Fruit fly (Drosophila melanogaster) whole organism, adult: ENCODE measurements around the gene CG6041.

Experiments used
- CG12768 ChIP-seq: fragments of 200-800 bp; sonication (Bioruptor generic); optimal IDR thresholded peaks from 2 replicates; lab custom pipeline; 2017; ENCODE audit warnings: missing biosample characterization, missing genetic modification characterization, mild to moderate bottlenecking, moderate library complexity, missing genetic modification reagents
- CG1620 ChIP-seq: fragments of 200-800 bp; sonication (Bioruptor generic); optimal IDR thresholded peaks from 2 replicates; lab custom pipeline; 2016; ENCODE audit warnings: missing biosample characterization, missing genetic modification characterization
- CG5204 ChIP-seq: fragments of 200-800 bp; sonication (Bioruptor generic); optimal IDR thresholded peaks from 2 replicates; lab custom pipeline; 2016; ENCODE audit warnings: missing biosample characterization, missing genetic modification characterization
- CG7045 ChIP-seq: fragments of 200-800 bp; sonication (Bioruptor generic); optimal IDR thresholded peaks from 2 replicates; lab custom pipeline; 2017; ENCODE audit warnings: missing biosample characterization, mild to moderate bottlenecking, missing genetic modification characterization
- CG7101 ChIP-seq: fragments of 200-800 bp; sonication (Bioruptor generic); optimal IDR thresholded peaks from 2 replicates; lab custom pipeline; 2018; ENCODE audit warnings: missing biosample characterization, mild to moderate bottlenecking, missing genetic modification characterization, moderate library complexity
- Clk ChIP-seq: fragments of 200-800 bp; sonication (Bioruptor generic); optimal IDR thresholded peaks from 2 replicates; lab custom pipeline; 2017; ENCODE audit warnings: missing biosample characterization, missing genetic modification characterization
- Crg-1 ChIP-seq: fragments of 200-800 bp; sonication (Bioruptor generic); optimal IDR thresholded peaks from 2 replicates; lab custom pipeline; 2016; ENCODE audit warnings: missing biosample characterization, missing genetic modification characterization
- Mnt ChIP-seq: fragments of 200-800 bp; sonication (Bioruptor generic); optimal IDR thresholded peaks from 2 replicates; lab custom pipeline; 2016; ENCODE audit warnings: missing biosample characterization, mild to moderate bottlenecking, missing genetic modification characterization
- bab1 ChIP-seq: fragments of 200-800 bp; sonication (Bioruptor generic); optimal IDR thresholded peaks from 3 replicates; lab custom pipeline; 2019; ENCODE audit warnings: missing biosample characterization, mild to moderate bottlenecking, missing genetic modification characterization, moderate library complexity
- cnc ChIP-seq, 2 experiments: fragments of >200 bp; optimal IDR thresholded peaks; 2 replicates each; lab custom pipeline; 2017
- kay ChIP-seq: fragments of 200-800 bp; sonication (Bioruptor generic); peaks from one replicate; lab custom pipeline; 2016; ENCODE audit warnings: missing biosample characterization, missing genetic modification characterization, borderline replicate concordance
- ovo ChIP-seq: fragments of 200-800 bp; sonication (Bioruptor generic); optimal IDR thresholded peaks from 2 replicates; lab custom pipeline; 2016; ENCODE audit warnings: missing biosample characterization, missing genetic modification characterization
- toe ChIP-seq: fragments of 200-800 bp; sonication (Bioruptor generic); optimal IDR thresholded peaks from 2 replicates; lab custom pipeline; 2016; ENCODE audit warnings: missing biosample characterization, missing genetic modification characterization

DNA sequence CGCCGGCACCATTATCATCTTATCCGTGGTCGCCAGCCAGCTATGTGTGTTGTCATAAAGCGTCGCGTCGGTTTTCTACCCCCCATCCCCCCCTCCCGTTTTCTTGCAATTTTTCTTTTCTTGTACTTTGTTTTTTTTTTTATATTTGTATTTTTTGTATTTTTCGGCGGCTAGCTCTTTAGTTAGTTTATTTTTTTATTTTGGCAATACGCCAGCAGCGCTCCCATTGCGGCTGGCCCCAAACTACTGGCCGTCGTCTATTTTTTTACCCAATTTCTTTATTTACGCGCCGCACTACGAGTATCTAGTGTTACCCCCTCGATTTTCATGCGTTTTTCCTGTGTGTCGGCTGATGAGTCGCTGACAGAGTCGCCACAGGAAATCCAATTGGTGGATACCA lies 33.5 kb downstream of the CG6041 start:
- TF ChIP-seq CG12768 (GFP tag; lab: Kevin White, UChicago) = no peak
- TF ChIP-seq CG7045 (GFP tag; lab: Kevin White, UChicago) = no peak
- no peak for TF ChIP-seq cnc (optimal IDR thresholded peaks at IDR 0.05; lab: Kevin White, UChicago)
- TF ChIP-seq CG7101 (tag; lab: Kevin White, UChicago) = no peak
- no peak for TF ChIP-seq Clk (GFP tag; lab: Kevin White, UChicago)
- TF ChIP-seq kay (GFP tag; lab: Kevin White, UChicago) = no peak
- TF ChIP-seq Crg-1 (GFP tag; lab: Kevin White, UChicago) = no peak
- no peak for TF ChIP-seq bab1 (GFP tag; lab: Kevin White, UChicago)
- no peak for TF ChIP-seq CG1620 (GFP tag; lab: Kevin White, UChicago)
- TF ChIP-seq CG5204 = no peak
- TF ChIP-seq ovo (GFP tag; lab: Kevin White, UChicago) = no peak
- TF ChIP-seq toe (GFP tag; lab: Kevin White, UChicago) = no peak
- no peak for TF ChIP-seq Mnt
